Fruit fly (Drosophila melanogaster) S2 (cell line): ENCODE measurements around the gene Arl8.

Source experiments
- CG8478 ChIP-seq: fragments of >200 bp; optimal IDR thresholded peaks from 2 replicates; lab custom pipeline; 2018
- CTCF ChIP-seq, 2 experiments: fragments of >200 bp; optimal IDR thresholded peaks; 2 replicates each; lab custom pipeline; 2018

- TF ChIP-seq CTCF (optimal IDR thresholded peaks at IDR 0.05; lab: Kevin White, UChicago) (no peak), CG8478 (no peak)
Observed at dm6 chr3R:8149995-8150394, 23.6 kb downstream of the Arl8 start.
